Fruit fly (Drosophila melanogaster) whole organism, embryonic: ENCODE results near the gene RpLP1.

Experiments
- Awh ChIP-seq: fragments of 200-800 bp; sonication (Bioruptor generic); IDR thresholded peaks from 2 replicates; pipeline ENCODE4, ENCODE4 v1.3.6; 2022; ENCODE audit warnings: missing biosample characterization, missing genetic modification characterization
- CG10147 ChIP-seq: fragments of 200-800 bp; sonication (Bioruptor generic); optimal IDR thresholded peaks from 2 replicates; lab custom pipeline; 2019; ENCODE audit warnings: missing biosample characterization, mild to moderate bottlenecking, missing genetic modification characterization, moderate library complexity
- CG11093 ChIP-seq: fragments of 200-800 bp; sonication (Bioruptor generic); IDR thresholded peaks from 3 replicates; pipeline ENCODE4 v1.3.6; 2022; ENCODE audit warnings: missing biosample characterization, missing genetic modification characterization
- CG11247 ChIP-seq: fragments of 200-800 bp; sonication (Bioruptor generic); IDR thresholded peaks from 2 replicates; pipeline ENCODE4 v1.3.6; 2022; ENCODE audit warnings: missing biosample characterization, missing genetic modification characterization
- CG11696 ChIP-seq: fragments of 200-800 bp; sonication (Bioruptor generic); IDR thresholded peaks from 2 replicates; pipeline ENCODE4 v1.3.6; 2022; ENCODE audit warnings: missing biosample characterization, missing genetic modification characterization
- CG12769 ChIP-seq: fragments of 200-800 bp; sonication (Bioruptor generic); optimal IDR thresholded peaks from 2 replicates; lab custom pipeline; 2019; ENCODE audit warnings: missing biosample characterization, mild to moderate bottlenecking, missing genetic modification characterization, moderate library complexity
- CG15601 ChIP-seq: fragments of 200-800 bp; sonication (Bioruptor generic); optimal IDR thresholded peaks from 3 replicates; lab custom pipeline; 2019; ENCODE audit warnings: missing biosample characterization, mild to moderate bottlenecking, missing genetic modification characterization, moderate library complexity
- CG32772 ChIP-seq: fragments of 200-800 bp; sonication (Bioruptor generic); IDR thresholded peaks from 2 replicates; pipeline ENCODE4 v1.3.6; 2022; ENCODE audit warnings: missing biosample characterization, missing genetic modification characterization
- CG4820 ChIP-seq: fragments of 200-800 bp; sonication (Bioruptor generic); optimal IDR thresholded peaks from 3 replicates; lab custom pipeline; 2016; ENCODE audit warnings: missing biosample characterization, missing genetic modification characterization
- CG5180 ChIP-seq: fragments of 200-800 bp; sonication (Bioruptor generic); optimal IDR thresholded peaks from 3 replicates; lab custom pipeline; 2017; ENCODE audit warnings: missing biosample characterization, missing genetic modification characterization, mild to moderate bottlenecking, moderate library complexity, missing genetic modification reagents
- CG9727 ChIP-seq: fragments of 200-800 bp; sonication (Bioruptor generic); optimal IDR thresholded peaks from 3 replicates; lab custom pipeline; 2017; ENCODE audit warnings: missing biosample characterization, mild to moderate bottlenecking, missing genetic modification characterization
- CTCF ChIP-seq: fragments of 200-800 bp; sonication (Bioruptor generic); optimal IDR thresholded peaks from 2 replicates; lab custom pipeline; 2017; ENCODE audit warnings: missing biosample characterization, mild to moderate bottlenecking, missing genetic modification characterization, moderate library complexity
- Deaf1 ChIP-seq: fragments of 200-800 bp; optimal IDR thresholded peaks from 3 replicates; lab custom pipeline; 2019; ENCODE audit warnings: missing biosample characterization, mild to moderate bottlenecking, missing genetic modification characterization, moderate library complexity
- Fer1 ChIP-seq: fragments of 200-800 bp; sonication (Bioruptor generic); optimal IDR thresholded peaks from 2 replicates; lab custom pipeline; 2017; ENCODE audit warnings: missing biosample characterization, mild to moderate bottlenecking, missing genetic modification characterization
- Mes4 ChIP-seq: fragments of 200-800 bp; sonication (Bioruptor generic); optimal IDR thresholded peaks from 2 replicates; lab custom pipeline; 2016; ENCODE audit warnings: missing biosample characterization, missing genetic modification characterization
- Rfx ChIP-seq: fragments of 200-800 bp; sonication (Bioruptor generic); IDR thresholded peaks from 2 replicates; pipeline ENCODE4 v1.3.6; 2022; ENCODE audit warnings: missing biosample characterization, missing genetic modification characterization
- Trl ChIP-seq, 3 experiments: fragments of >200 bp in 2 of 3; fragments of 200-800 bp in 1 of 3; sonication (Bioruptor generic) in 1 of 3; optimal IDR thresholded peaks; 2 replicates in 1 of 3; 3 replicates in 2 of 3; lab custom pipeline; 2016 to 2017; ENCODE audit warnings: missing biosample characterization in 1 of 3, missing genetic modification characterization in 1 of 3
- Vsx1 ChIP-seq: fragments of 200-800 bp; sonication (Bioruptor generic); optimal IDR thresholded peaks from 2 replicates; lab custom pipeline; 2017; ENCODE audit warnings: missing biosample characterization, mild to moderate bottlenecking, missing genetic modification characterization, missing genetic modification reagents
- abd-A ChIP-seq: fragments of 200-800 bp; sonication (Bioruptor generic); optimal IDR thresholded peaks from 3 replicates; lab custom pipeline; 2019; ENCODE audit warnings: missing biosample characterization, mild to moderate bottlenecking, missing genetic modification characterization, moderate library complexity
- ase ChIP-seq: fragments of 200-800 bp; sonication (Bioruptor generic); IDR thresholded peaks from 3 replicates; pipeline ENCODE4 v1.3.6; 2022; ENCODE audit warnings: missing biosample characterization, missing genetic modification characterization
- cg ChIP-seq: fragments of 200-800 bp; sonication (Bioruptor generic); optimal IDR thresholded peaks from 3 replicates; lab custom pipeline; 2019; ENCODE audit warnings: missing biosample characterization, mild to moderate bottlenecking, missing genetic modification characterization, moderate library complexity
- chinmo ChIP-seq: fragments of 200-800 bp; sonication (Bioruptor generic); IDR thresholded peaks from 4 replicates; pipeline ENCODE4 v1.3.6; 2022; ENCODE audit warnings: missing biosample characterization, missing genetic modification characterization; ENCODE audit not compliant: partially characterized antibody
- eyg ChIP-seq: fragments of 200-800 bp; sonication (Bioruptor generic); optimal IDR thresholded peaks from 3 replicates; lab custom pipeline; 2016; ENCODE audit warnings: missing biosample characterization, missing genetic modification characterization
- fd3F ChIP-seq: fragments of 200-800 bp; sonication (Bioruptor generic); optimal IDR thresholded peaks from 2 replicates; lab custom pipeline; 2018; ENCODE audit warnings: missing biosample characterization, mild to moderate bottlenecking, missing genetic modification characterization, moderate library complexity
- her ChIP-seq: fragments of 200-800 bp; sonication (Bioruptor generic); optimal IDR thresholded peaks from 2 replicates; lab custom pipeline; 2016; ENCODE audit warnings: missing biosample characterization, missing genetic modification characterization
- mirr ChIP-seq: fragments of 200-800 bp; sonication (Bioruptor generic); optimal IDR thresholded peaks from 3 replicates; lab custom pipeline; 2018; ENCODE audit warnings: missing biosample characterization, mild to moderate bottlenecking, missing genetic modification characterization
- oc ChIP-seq: fragments of 200-800 bp; sonication (Bioruptor generic); optimal IDR thresholded peaks from 2 replicates; lab custom pipeline; 2018; ENCODE audit warnings: missing biosample characterization, mild to moderate bottlenecking, missing genetic modification characterization, moderate library complexity
- otp ChIP-seq: fragments of 200-800 bp; sonication (Bioruptor generic); IDR thresholded peaks from 3 replicates; pipeline ENCODE4, ENCODE4 v1.3.6; 2022; ENCODE audit warnings: missing biosample characterization, missing genetic modification characterization
- sens ChIP-seq: fragments of 200-800 bp; sonication (Bioruptor generic); peaks from one replicate; lab custom pipeline; 2016; ENCODE audit warnings: missing biosample characterization, missing genetic modification characterization
- slbo ChIP-seq: fragments of 200-800 bp; sonication (Bioruptor generic); IDR thresholded peaks from 2 replicates; pipeline ENCODE4 v1.3.6; 2022; ENCODE audit warnings: missing biosample characterization, missing genetic modification characterization
- sqz ChIP-seq: fragments of 200-800 bp; sonication (Bioruptor generic); optimal IDR thresholded peaks from 3 replicates; lab custom pipeline; 2018; ENCODE audit warnings: missing biosample characterization, mild to moderate bottlenecking, missing genetic modification characterization
- ttk ChIP-seq: fragments of 200-800 bp; sonication (Bioruptor generic); IDR thresholded peaks from 2 replicates; pipeline ENCODE4 v2.1.2; 2022; ENCODE audit warnings: missing biosample characterization, missing genetic modification characterization
- vvl ChIP-seq: fragments of 200-800 bp; sonication (Bioruptor generic); IDR thresholded peaks from 2 replicates; pipeline ENCODE4 v1.3.6; 2022; ENCODE audit warnings: missing biosample characterization, missing genetic modification characterization
- zfh1 ChIP-seq: fragments of 200-800 bp; sonication (Bioruptor generic); IDR thresholded peaks from 3 replicates; pipeline ENCODE4 v1.3.6; 2022; ENCODE audit warnings: missing biosample characterization, missing genetic modification characterization

RpLP1 gene

DNA sequence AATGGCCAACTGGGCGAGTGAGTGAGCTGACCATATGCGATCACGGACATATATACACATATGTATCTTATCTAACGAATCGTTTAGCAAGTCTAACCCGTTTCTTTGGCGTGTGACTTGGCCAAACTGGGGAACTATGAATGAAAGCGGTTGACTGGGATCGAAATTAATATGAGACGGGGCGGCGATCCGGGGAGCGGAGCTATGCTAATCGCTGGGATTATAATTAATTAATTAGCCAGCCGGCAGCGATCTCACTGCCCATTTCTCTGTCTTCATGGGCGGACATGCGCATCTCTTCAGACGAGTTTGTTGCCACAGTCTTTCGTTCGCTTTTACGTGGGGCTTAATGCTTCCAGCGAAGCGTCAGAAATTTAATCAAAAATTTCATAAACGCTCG, 27.2 kb upstream of the RpLP1 start:
- peak; percentile 92 for TF ChIP-seq oc (tag; lab: Kevin White, UChicago)
- no peak for TF ChIP-seq her (GFP tag; lab: Kevin White, UChicago)
- no peak for TF ChIP-seq sqz (GFP tag; lab: Kevin White, UChicago)
- no peak for TF ChIP-seq CG32772
- TF ChIP-seq otp (GFP tag; lab: Robert Waterston, UW): peak; percentile 59; the same call in 1 of the 3 replicates
- peak; percentile 99 for TF ChIP-seq Awh (GFP tag; lab: Robert Waterston, UW)
- peak; percentile 85 for TF ChIP-seq vvl
- peak; percentile 72 for TF ChIP-seq abd-A
- TF ChIP-seq CG12769: peak; percentile 63
- TF ChIP-seq Vsx1 (GFP tag; lab: Kevin White, UChicago): peak; percentile 68

DNA sequence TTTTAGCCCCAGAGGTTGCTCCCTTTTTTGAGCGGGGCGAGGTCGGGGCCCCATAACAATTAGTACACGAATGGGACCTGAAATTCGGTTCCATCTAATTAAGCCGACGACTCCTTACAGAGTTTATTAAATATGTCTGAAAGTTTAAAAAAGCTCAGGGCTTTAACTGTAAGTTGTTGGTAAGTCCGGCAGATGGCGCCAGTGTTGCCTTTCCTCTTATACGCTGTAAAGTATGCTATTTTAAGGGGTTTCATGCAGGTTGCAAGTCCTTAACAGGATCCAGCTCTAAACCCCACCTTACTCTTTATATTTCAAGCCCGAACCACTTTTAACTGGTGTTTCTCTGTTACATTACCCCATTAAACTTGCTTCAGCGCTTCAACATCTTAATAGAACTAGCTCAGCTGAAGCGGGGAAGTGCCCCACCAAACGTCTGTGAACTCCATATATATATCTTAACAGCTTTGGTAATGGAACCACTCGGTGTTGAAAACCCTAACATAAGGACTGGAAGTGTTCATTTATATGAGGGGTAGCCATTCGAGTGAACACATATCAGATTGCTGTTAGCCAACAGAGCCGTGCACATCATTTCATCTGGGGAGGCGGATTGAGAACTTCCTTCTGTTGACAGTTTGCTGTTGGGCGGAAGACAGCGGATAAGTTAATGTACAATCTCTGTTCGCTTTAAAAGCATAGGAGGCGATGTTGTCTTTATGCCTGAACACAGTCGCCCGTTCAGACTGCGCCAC, 24.2 kb upstream of the RpLP1 start:
- TF ChIP-seq mirr (GFP tag; lab: Kevin White, UChicago) (no peak), ase (GFP tag; lab: Robert Waterston, UW) (no peak), CTCF (GFP tag; lab: Kevin White, UChicago) (peak; percentile 90), slbo (no peak), fd3F (GFP tag; lab: Kevin White, UChicago) (no peak), zfh1 (GFP tag; lab: Robert Waterston, UW) (0 out of 3 replicates have a peak, but pooled peaks have one; percentile 23), CG5180 (GFP tag; lab: Kevin White, UChicago) (peak; percentile 96), eyg (no peak), Fer1 (no peak), CG10147 (no peak), abd-A (peak; percentile 84), Rfx (GFP tag; lab: Robert Waterston, UW) (0 out of 2 replicates have a peak, but pooled peaks have one; percentile 13), Deaf1 (tag; lab: Kevin White, UChicago) (peak; percentile 31)
- TF ChIP-seq, all 482 proteins: peak for 6

DNA sequence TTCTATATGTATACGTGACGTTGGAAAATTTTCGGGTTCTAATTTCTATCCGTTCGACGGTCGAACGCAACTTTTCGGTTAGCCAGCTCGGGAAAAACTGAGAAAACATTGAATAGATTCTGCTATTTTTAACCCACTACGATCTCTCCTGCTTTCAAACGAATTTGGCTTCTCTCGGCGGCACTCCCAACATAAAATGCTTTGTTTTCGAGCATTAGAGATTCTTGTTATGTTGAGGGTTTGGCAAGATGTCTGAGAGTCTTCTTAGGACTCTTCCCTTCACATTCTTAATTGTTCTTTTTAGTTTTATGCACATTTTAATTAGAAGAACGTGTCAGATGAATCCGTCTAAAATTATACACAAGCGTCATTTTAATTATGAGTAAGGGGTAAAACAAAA, 17.7 kb upstream of the RpLP1 start, which contains the start of gene CG4213:
Gene CG4213 (minus strand): TSS at position 101 of the 400 bp plus-strand sequence.
- TF ChIP-seq CG4820 (GFP tag; lab: Kevin White, UChicago) (no peak), CG11696 (GFP tag; lab: Robert Waterston, UW) (no peak), vvl (no peak), CG12769 (peak; percentile 21), CG11247 (GFP tag; lab: Robert Waterston, UW) (no peak), CTCF (GFP tag; lab: Kevin White, UChicago) (no peak), CG15601 (tag; lab: Kevin White, UChicago) (no peak), CG11093 (no peak), CG9727 (no peak), ttk (GFP tag; lab: Robert Waterston, UW) (no peak), Mes4 (GFP tag; lab: Kevin White, UChicago) (no peak), sens (GFP tag; lab: Kevin White, UChicago) (peak; percentile 35), cg (GFP tag; lab: Kevin White, UChicago) (no peak), Trl (optimal IDR thresholded peaks at IDR 0.05; lab: Kevin White, UChicago) (peak in 1 of 2 experiments; percentile 29), Trl (GFP tag; optimal IDR thresholded peaks at IDR 0.05; lab: Kevin White, UChicago) (no peak), chinmo (GFP tag; lab: Robert Waterston, UW) (0 out of 4 replicates have a peak, but pooled peaks have one; percentile 4)
